Fruit fly (Drosophila melanogaster): ENCODE measurements around the gene Octalpha2R.

The Octalpha2R gene

DNA sequence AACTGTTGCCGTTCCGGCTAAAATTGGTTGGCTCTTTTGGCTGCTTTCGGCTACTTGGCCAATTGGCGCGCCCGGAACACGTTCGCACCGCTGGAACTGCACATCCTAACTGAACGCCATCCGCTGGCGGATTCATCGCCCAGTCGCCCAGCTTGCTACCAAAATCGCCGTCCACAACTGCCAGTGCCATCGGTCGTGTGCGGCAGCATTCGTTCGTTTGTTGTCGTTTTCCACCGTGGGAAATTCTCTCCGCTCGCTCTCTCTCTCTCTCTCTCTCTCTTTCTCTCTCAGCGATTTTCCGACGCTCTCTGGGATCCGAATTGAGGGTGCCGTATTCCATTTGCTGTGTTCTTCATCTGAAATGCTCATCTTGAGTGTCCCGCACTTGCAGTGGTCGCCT, at the start of gene Octalpha2R (continued):
- no peak for TF ChIP-seq z (GFP tag; IDR thresholded peaks at IDR 0.05)
- TF ChIP-seq Med (GFP tag) = peak; percentile 68
- no peak for TF ChIP-seq CG6791 (GFP tag; IDR thresholded peaks at IDR 0.05; ENCODE audit: partially characterized antibody)
- TF ChIP-seq CG13775 (GFP tag; optimal IDR thresholded peaks at IDR 0.05) = no peak
- no peak for TF ChIP-seq insv (GFP tag; optimal IDR thresholded peaks at IDR 0.05)
- TF ChIP-seq stc (GFP tag; IDR thresholded peaks at IDR 0.05) = no peak
- no peak for TF ChIP-seq CG8089 (GFP tag; optimal IDR thresholded peaks at IDR 0.05)
- TF ChIP-seq CG8944 (GFP tag; optimal IDR thresholded peaks at IDR 0.05) = no peak
- TF ChIP-seq seq (GFP tag; IDR thresholded peaks at IDR 0.05) = 0 out of 2 replicates have a peak, but pooled peaks have one; percentile 41
- no peak for TF ChIP-seq dimm (GFP tag; IDR thresholded peaks at IDR 0.05)
- peak; percentile 73 for TF ChIP-seq yki (optimal IDR thresholded peaks at IDR 0.05)
- TF ChIP-seq TFAM (GFP tag; optimal IDR thresholded peaks at IDR 0.05) = no peak
- no peak for TF ChIP-seq Myb (GFP tag; optimal IDR thresholded peaks at IDR 0.05)
- TF ChIP-seq CG7556 (GFP tag; optimal IDR thresholded peaks at IDR 0.05) = no peak
- TF ChIP-seq CG11560 (tag; IDR thresholded peaks at IDR 0.05) = no peak
- no peak for TF ChIP-seq Ssrp (tag; optimal IDR thresholded peaks at IDR 0.05)
- TF ChIP-seq CG31365 (tag; optimal IDR thresholded peaks at IDR 0.05) = no peak
- TF ChIP-seq twi (tag; optimal IDR thresholded peaks at IDR 0.05) = no peak
- TF ChIP-seq CkIIα-i1 (GFP tag; IDR thresholded peaks at IDR 0.05) = no peak
- no peak for TF ChIP-seq bigmax (GFP tag; optimal IDR thresholded peaks at IDR 0.05)
- no peak for TF ChIP-seq NC2α (GFP tag; optimal IDR thresholded peaks at IDR 0.05)
- TF ChIP-seq gem (tag; optimal IDR thresholded peaks at IDR 0.05) = no peak
- no peak for TF ChIP-seq CG13424 (tag; optimal IDR thresholded peaks at IDR 0.05)
- TF ChIP-seq Awh (GFP tag; IDR thresholded peaks at IDR 0.05) = no peak
- TF ChIP-seq CG17802 (tag; optimal IDR thresholded peaks at IDR 0.05) = no peak
- no peak for TF ChIP-seq CG10267 (tag; optimal IDR thresholded peaks at IDR 0.05)
- TF ChIP-seq ci (GFP tag; IDR thresholded peaks at IDR 0.05) = peak; percentile 63; the same call in 2 of the 3 replicates
- no peak for TF ChIP-seq MESR4 (GFP tag; optimal IDR thresholded peaks at IDR 0.05)
- peak; percentile 18 for TF ChIP-seq CG15514 (GFP tag; optimal IDR thresholded peaks at IDR 0.05)
- no peak for TF ChIP-seq Stat92E (GFP tag; optimal IDR thresholded peaks at IDR 0.05)
- no peak for TF ChIP-seq CG2202 (tag; optimal IDR thresholded peaks at IDR 0.05)
- TF ChIP-seq bbx (GFP tag; IDR thresholded peaks at IDR 0.05; ENCODE audit: partially characterized antibody) = peak; percentile 16; the same call in 1 of the 2 replicates
- peak; percentile 9 for TF ChIP-seq Hmr (GFP tag; optimal IDR thresholded peaks at IDR 0.05)
- TF ChIP-seq fd102C (GFP tag; optimal IDR thresholded peaks at IDR 0.05) = no peak
- no peak for TF ChIP-seq Ada2b (GFP tag; IDR thresholded peaks at IDR 0.05)
- TF ChIP-seq h (optimal IDR thresholded peaks at IDR 0.05) = no peak
- TF ChIP-seq repo (GFP tag; optimal IDR thresholded peaks at IDR 0.05) = no peak
- TF ChIP-seq amos (GFP tag; IDR thresholded peaks at IDR 0.05; ENCODE audit: partially characterized antibody) = peak; percentile 17; the same call in 1 of the 2 replicates

dm6 chr3R:18897821-18898220, 48.8 kb upstream of the Octalpha2R start, which contains the start of gene CG14297:
TSS of gene CG14297 (plus strand) at chr3R:18898121.
- TF ChIP-seq Neu2 (GFP tag; optimal IDR thresholded peaks at IDR 0.05; ENCODE audit: borderline replicate concordance) = no peak
- TF ChIP-seq Stat92E (GFP tag; optimal IDR thresholded peaks at IDR 0.05) = no peak
- no peak for TF ChIP-seq ac (GFP tag; optimal IDR thresholded peaks at IDR 0.05)
- TF ChIP-seq Side (GFP tag; optimal IDR thresholded peaks at IDR 0.05) = no peak
- TF ChIP-seq CG34422 (GFP tag; IDR thresholded peaks at IDR 0.05) = no peak
- no peak for TF ChIP-seq ab (GFP tag; optimal IDR thresholded peaks at IDR 0.05)
- TF ChIP-seq Spps (tag; optimal IDR thresholded peaks at IDR 0.05) = no peak
- no peak for TF ChIP-seq BtbVII (GFP tag; optimal IDR thresholded peaks at IDR 0.05)
- no peak for TF ChIP-seq shn (GFP tag; optimal IDR thresholded peaks at IDR 0.05)
- TF ChIP-seq CG18476 (GFP tag; optimal IDR thresholded peaks at IDR 0.05) = no peak
- no peak for TF ChIP-seq phol (tag; optimal IDR thresholded peaks at IDR 0.05)
- no peak for TF ChIP-seq pros (GFP tag; optimal IDR thresholded peaks at IDR 0.05)
- TF ChIP-seq ems (GFP tag; optimal IDR thresholded peaks at IDR 0.05) = no peak
- TF ChIP-seq emc (GFP tag; optimal IDR thresholded peaks at IDR 0.05) = no peak

Data from whole organism, embryonic.